Worm (Caenorhabditis elegans): ENCODE data around the gene C03B1.13.

- no peak for TF ChIP-seq ama-1 (optimal IDR thresholded peaks at IDR 0.05)
- TF ChIP-seq F13C5.2 (tag; optimal IDR thresholded peaks at IDR 0.05): no peak
- TF ChIP-seq hmbx-1 (tag; optimal IDR thresholded peaks at IDR 0.05): no peak
- TF ChIP-seq sea-1 (GFP tag; conservative IDR thresholded peaks at IDR 0.05): no peak
- no peak for TF ChIP-seq hmg-4 (GFP tag; optimal IDR thresholded peaks at IDR 0.05)
- no peak for TF ChIP-seq hnd-1 (tag; optimal IDR thresholded peaks at IDR 0.05)
- no peak for TF ChIP-seq pes-1 (GFP tag; IDR thresholded peaks at IDR 0.05)
- no peak for TF ChIP-seq tra-4 (tag; optimal IDR thresholded peaks at IDR 0.05)
- no peak for TF ChIP-seq flt-1 (GFP tag; IDR thresholded peaks at IDR 0.05)
These were observed 14.7 kb downstream of the C03B1.13 start, which contains the start of gene col-167 for ce11 chrX:6323129-6323528.
